Fruit fly (Drosophila melanogaster) whole organism, adult: Measurements from ENCODE around the gene sff.

Experiments used
- CG11617 ChIP-seq: fragments of 200-800 bp; sonication (Bioruptor generic); optimal IDR thresholded peaks from 2 replicates; lab custom pipeline; 2017; ENCODE audit warnings: mild to moderate bottlenecking, missing biosample characterization, missing genetic modification reagents, missing genetic modification characterization
- CG12768 ChIP-seq: fragments of 200-800 bp; sonication (Bioruptor generic); optimal IDR thresholded peaks from 2 replicates; lab custom pipeline; 2017; ENCODE audit warnings: missing biosample characterization, missing genetic modification characterization, mild to moderate bottlenecking, moderate library complexity, missing genetic modification reagents
- CG14711 ChIP-seq: fragments of 200-800 bp; sonication (Bioruptor generic); optimal IDR thresholded peaks from 2 replicates; lab custom pipeline; 2018; ENCODE audit warnings: missing biosample characterization, mild to moderate bottlenecking, missing genetic modification characterization, moderate library complexity
- CG1620 ChIP-seq: fragments of 200-800 bp; sonication (Bioruptor generic); optimal IDR thresholded peaks from 2 replicates; lab custom pipeline; 2016; ENCODE audit warnings: missing biosample characterization, missing genetic modification characterization
- CG33017 ChIP-seq: fragments of 200-800 bp; sonication (Bioruptor generic); optimal IDR thresholded peaks from 2 replicates; lab custom pipeline; 2018; ENCODE audit warnings: missing biosample characterization, mild to moderate bottlenecking, missing genetic modification characterization, moderate library complexity
- CG5204 ChIP-seq: fragments of 200-800 bp; sonication (Bioruptor generic); optimal IDR thresholded peaks from 2 replicates; lab custom pipeline; 2016; ENCODE audit warnings: missing biosample characterization, missing genetic modification characterization
- CG7045 ChIP-seq: fragments of 200-800 bp; sonication (Bioruptor generic); optimal IDR thresholded peaks from 2 replicates; lab custom pipeline; 2017; ENCODE audit warnings: missing biosample characterization, mild to moderate bottlenecking, missing genetic modification characterization
- CG7101 ChIP-seq: fragments of 200-800 bp; sonication (Bioruptor generic); optimal IDR thresholded peaks from 2 replicates; lab custom pipeline; 2018; ENCODE audit warnings: missing biosample characterization, mild to moderate bottlenecking, missing genetic modification characterization, moderate library complexity
- Clk ChIP-seq: fragments of 200-800 bp; sonication (Bioruptor generic); optimal IDR thresholded peaks from 2 replicates; lab custom pipeline; 2017; ENCODE audit warnings: missing biosample characterization, missing genetic modification characterization
- Crg-1 ChIP-seq: fragments of 200-800 bp; sonication (Bioruptor generic); optimal IDR thresholded peaks from 2 replicates; lab custom pipeline; 2016; ENCODE audit warnings: missing biosample characterization, missing genetic modification characterization
- Hr96 ChIP-seq: fragments of 200-800 bp; sonication (Bioruptor generic); optimal IDR thresholded peaks from 2 replicates; lab custom pipeline; 2016; ENCODE audit warnings: missing biosample characterization, missing genetic modification characterization
- Mnt ChIP-seq: fragments of 200-800 bp; sonication (Bioruptor generic); optimal IDR thresholded peaks from 2 replicates; lab custom pipeline; 2016; ENCODE audit warnings: missing biosample characterization, mild to moderate bottlenecking, missing genetic modification characterization
- bab1 ChIP-seq: fragments of 200-800 bp; sonication (Bioruptor generic); optimal IDR thresholded peaks from 3 replicates; lab custom pipeline; 2019; ENCODE audit warnings: missing biosample characterization, mild to moderate bottlenecking, missing genetic modification characterization, moderate library complexity
- cic ChIP-seq: fragments of 200-800 bp; sonication (Bioruptor generic); optimal IDR thresholded peaks from 2 replicates; lab custom pipeline; 2017; ENCODE audit warnings: missing biosample characterization, mild to moderate bottlenecking, missing genetic modification characterization, moderate library complexity
- cnc ChIP-seq, 2 experiments: fragments of >200 bp; optimal IDR thresholded peaks; 2 replicates each; lab custom pipeline; 2017
- kay ChIP-seq: fragments of 200-800 bp; sonication (Bioruptor generic); peaks from one replicate; lab custom pipeline; 2016; ENCODE audit warnings: missing biosample characterization, missing genetic modification characterization, borderline replicate concordance
- ovo ChIP-seq: fragments of 200-800 bp; sonication (Bioruptor generic); optimal IDR thresholded peaks from 2 replicates; lab custom pipeline; 2016; ENCODE audit warnings: missing biosample characterization, missing genetic modification characterization
- pad ChIP-seq: fragments of 200-800 bp; sonication (Bioruptor generic); optimal IDR thresholded peaks from 3 replicates; lab custom pipeline; 2017; ENCODE audit warnings: missing biosample characterization, missing genetic modification characterization, mild to moderate bottlenecking, moderate library complexity, missing genetic modification reagents
- tj ChIP-seq: fragments of 200-800 bp; sonication (Bioruptor generic); optimal IDR thresholded peaks from 3 replicates; lab custom pipeline; 2017; ENCODE audit warnings: missing biosample characterization, mild to moderate bottlenecking, missing genetic modification characterization, moderate library complexity
- toe ChIP-seq: fragments of 200-800 bp; sonication (Bioruptor generic); optimal IDR thresholded peaks from 2 replicates; lab custom pipeline; 2016; ENCODE audit warnings: missing biosample characterization, missing genetic modification characterization

sff gene

DNA sequence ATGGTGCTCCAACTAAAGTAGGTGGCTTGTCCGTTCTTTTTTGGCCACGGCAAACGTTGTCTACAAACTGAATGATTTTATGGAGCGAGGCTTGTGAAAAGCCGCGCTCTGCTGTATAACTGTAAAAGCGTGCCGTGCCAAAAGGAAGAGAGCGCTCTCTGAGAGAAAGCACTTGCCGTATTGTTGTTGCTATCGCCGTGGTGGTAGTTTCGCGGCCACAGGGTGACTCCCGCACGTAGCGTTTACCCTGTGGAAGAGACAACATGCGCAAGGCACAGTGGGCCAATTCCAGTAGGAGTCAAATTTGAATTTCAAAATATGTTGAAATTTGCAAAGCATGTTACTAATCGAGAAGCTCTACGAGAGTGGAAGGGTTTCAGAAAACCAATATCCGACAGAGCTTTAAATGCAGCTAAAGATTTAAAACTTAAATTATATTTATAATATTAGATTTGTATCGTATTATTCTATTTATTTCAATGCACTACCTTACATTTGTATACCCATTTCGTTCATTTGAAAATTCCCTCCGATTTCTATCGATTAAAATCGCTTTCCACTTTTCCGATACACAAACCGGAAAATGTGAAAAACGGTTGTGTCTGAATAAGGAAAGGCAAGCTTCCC, at the start of gene sff:
TSS of gene sff (minus strand) at position 51 of the 627 bp plus-strand sequence.
- TF ChIP-seq CG14711 (tag; lab: Kevin White, UChicago) (peak; percentile 61), tj (GFP tag; lab: Kevin White, UChicago) (no peak), pad (GFP tag; lab: Kevin White, UChicago) (peak; percentile 39), bab1 (peak; percentile 75), cic (GFP tag; lab: Kevin White, UChicago) (no peak), cnc (optimal IDR thresholded peaks at IDR 0.05; lab: Kevin White, UChicago) (no peak), CG11617 (GFP tag; lab: Kevin White, UChicago) (peak; percentile 60), CG7045 (GFP tag; lab: Kevin White, UChicago) (peak; percentile 76), CG5204 (GFP tag; lab: Kevin White, UChicago) (peak; percentile 47), Crg-1 (peak; percentile 39), CG1620 (GFP tag; lab: Kevin White, UChicago) (no peak), Mnt (GFP tag; lab: Kevin White, UChicago) (no peak), Hr96 (GFP tag; lab: Kevin White, UChicago) (peak; percentile 42), toe (peak; percentile 61), CG33017 (peak; percentile 64), ovo (GFP tag; lab: Kevin White, UChicago) (peak; percentile 24), CG12768 (GFP tag; lab: Kevin White, UChicago) (peak; percentile 66), kay (peak; percentile 54), CG7101 (peak; percentile 69), Clk (GFP tag; lab: Kevin White, UChicago) (peak; percentile 64)

DNA sequence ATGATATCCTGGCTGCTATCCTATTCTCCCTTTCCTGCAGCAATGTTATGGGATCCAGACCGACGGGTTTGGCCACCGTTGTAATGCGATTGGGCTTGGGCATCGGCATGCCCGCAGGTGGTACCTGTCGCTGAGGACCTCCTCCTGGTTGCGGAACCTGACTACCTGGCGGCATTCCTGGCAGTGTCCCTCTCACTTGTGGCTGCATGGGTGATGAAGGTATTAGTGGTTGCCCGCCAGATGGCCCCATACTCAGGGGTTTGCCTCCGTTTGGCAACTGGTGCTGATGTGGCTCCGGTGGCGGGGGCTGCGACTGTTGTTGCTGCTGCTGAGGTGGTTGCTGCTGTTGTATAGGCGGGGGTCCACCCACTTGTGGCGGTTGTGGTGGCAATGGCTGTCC, 49.5 kb upstream of the sff start:
- no peak for TF ChIP-seq Hr96 (GFP tag; lab: Kevin White, UChicago)
- no peak for TF ChIP-seq Clk (GFP tag; lab: Kevin White, UChicago)
- TF ChIP-seq CG12768 (GFP tag; lab: Kevin White, UChicago) = no peak
- TF ChIP-seq CG11617 (GFP tag; lab: Kevin White, UChicago) = no peak
- TF ChIP-seq kay = no peak
- TF ChIP-seq CG1620 (GFP tag; lab: Kevin White, UChicago) = no peak
- TF ChIP-seq CG5204 (GFP tag; lab: Kevin White, UChicago) = no peak
- TF ChIP-seq CG33017 = no peak
- no peak for TF ChIP-seq CG14711 (tag; lab: Kevin White, UChicago)
- no peak for TF ChIP-seq tj (GFP tag; lab: Kevin White, UChicago)
- no peak for TF ChIP-seq CG7101
- TF ChIP-seq toe = no peak

DNA sequence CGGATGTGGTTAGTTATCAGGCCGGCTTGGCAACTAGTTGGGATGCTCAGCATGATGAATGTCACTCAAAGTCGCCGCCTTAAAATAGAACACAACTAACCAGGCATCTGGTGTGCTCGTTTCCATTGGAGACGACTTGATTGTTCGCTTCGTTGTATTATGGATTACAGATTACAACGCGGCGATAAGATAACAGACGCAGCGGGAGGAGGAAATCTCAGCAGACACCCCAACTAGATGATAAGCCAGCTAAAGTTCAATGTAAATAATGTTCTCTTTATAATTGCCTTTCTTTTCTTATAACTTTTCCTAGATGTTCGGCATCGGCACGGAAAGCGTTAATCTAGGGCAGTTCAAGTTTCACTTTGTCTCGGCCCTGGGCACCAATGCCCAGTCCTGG, 44.0 kb upstream of the sff start:
- TF ChIP-seq cic (GFP tag; lab: Kevin White, UChicago) (peak; percentile 50), CG1620 (GFP tag; lab: Kevin White, UChicago) (no peak), ovo (GFP tag; lab: Kevin White, UChicago) (no peak), bab1 (peak; percentile 5), tj (GFP tag; lab: Kevin White, UChicago) (no peak), Hr96 (GFP tag; lab: Kevin White, UChicago) (no peak)

DNA sequence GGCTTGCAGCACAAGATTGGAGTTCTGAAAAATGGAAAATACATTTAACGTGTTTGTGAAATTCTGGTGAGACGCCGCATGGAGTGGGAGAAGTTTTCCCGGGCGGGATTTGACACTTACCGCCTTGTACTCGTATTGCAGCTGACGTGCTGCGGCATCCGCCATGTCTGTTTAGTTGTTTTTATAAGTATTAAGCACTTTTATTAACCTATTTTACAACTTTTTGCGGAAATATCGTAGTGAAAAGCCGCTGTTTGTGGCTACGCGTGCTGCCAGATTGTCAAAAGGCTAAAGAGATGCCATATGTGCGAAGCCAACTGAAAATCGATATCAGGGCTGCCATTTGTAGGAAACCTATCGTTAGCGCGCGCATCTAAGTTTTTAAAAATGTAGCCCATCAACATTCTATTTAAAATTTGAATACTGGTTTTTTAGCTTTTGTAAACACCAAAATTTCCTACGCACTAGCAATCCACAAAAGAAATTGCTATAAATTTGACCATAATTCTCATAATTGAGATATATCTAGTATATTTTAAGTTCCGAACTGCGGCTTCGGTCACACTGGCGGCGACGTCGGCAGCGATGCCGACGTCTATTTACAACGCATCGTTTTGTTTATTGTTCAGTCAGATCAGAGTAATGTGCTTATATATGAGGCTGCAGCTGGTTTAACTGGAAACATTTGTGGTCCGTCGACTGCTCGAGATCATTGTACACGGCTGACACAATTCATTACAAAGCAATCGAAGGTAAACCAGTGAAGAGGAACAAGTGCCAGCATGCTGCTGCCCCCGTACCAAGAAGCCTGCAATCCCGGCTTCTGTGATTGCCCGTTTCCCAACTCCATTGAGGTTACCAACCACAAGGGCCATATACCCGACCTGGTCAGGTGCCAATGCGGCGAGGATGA, 43.2 kb upstream of the sff start, which contains the start of the genes Brr2 and CG10516:
TSS of gene Brr2 (minus strand) at position 285 of the 913 bp plus-strand sequence.
TSS of gene CG10516 (plus strand) at position 617 of the 913 bp plus-strand sequence.
- peak; percentile 40 for TF ChIP-seq CG11617 (GFP tag; lab: Kevin White, UChicago)
- TF ChIP-seq CG14711 (tag; lab: Kevin White, UChicago) = peak; percentile 17
- TF ChIP-seq bab1 = peak; percentile 76
- TF ChIP-seq toe = peak; percentile 65
- TF ChIP-seq CG33017 = no peak
- TF ChIP-seq Hr96 (GFP tag; lab: Kevin White, UChicago) = peak; percentile 47
- no peak for TF ChIP-seq Crg-1
- peak; percentile 44 for TF ChIP-seq CG1620 (GFP tag; lab: Kevin White, UChicago)
- TF ChIP-seq Mnt (GFP tag; lab: Kevin White, UChicago) = peak; percentile 43

DNA sequence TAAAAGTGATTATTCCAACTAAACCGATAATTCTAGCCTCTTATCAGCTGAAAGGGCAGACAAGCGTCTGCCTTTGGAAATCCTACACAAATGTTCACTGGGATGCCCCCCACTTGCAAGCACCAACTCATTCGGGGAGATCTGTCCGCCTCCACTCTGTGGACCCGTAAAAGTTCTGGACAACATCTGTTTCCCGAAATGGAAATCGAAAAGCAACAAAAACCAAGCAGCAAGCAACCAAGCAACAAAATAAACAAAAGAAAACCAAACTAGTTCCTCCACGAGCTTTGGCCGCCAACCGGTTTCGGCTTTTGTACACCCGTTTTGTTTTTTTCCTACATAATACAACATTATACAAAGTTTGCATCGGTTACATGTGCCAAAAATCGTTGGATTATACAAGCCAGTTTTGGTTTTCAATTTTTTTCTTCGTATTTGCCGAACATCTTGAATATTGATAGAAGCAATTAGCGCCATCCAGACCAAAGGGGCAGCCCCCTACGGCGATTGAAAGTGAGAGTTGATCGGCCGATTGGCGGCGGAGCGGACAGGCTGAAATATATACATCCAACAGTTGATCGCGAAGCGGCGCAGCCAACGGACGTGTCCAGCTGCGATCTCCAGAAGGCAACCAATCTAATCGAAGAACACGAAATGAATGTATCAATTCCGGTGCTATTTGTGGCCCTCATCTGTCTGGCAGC, 34.1 kb upstream of the sff start, which contains the start of gene CG17032:
TSS of gene CG17032 (plus strand) at position 232 of the 704 bp plus-strand sequence.
- TF ChIP-seq CG14711 (tag; lab: Kevin White, UChicago) = no peak
- no peak for TF ChIP-seq Crg-1
- TF ChIP-seq toe = no peak
- TF ChIP-seq CG7045 (GFP tag; lab: Kevin White, UChicago) = no peak
- no peak for TF ChIP-seq CG11617 (GFP tag; lab: Kevin White, UChicago)
- TF ChIP-seq CG1620 (GFP tag; lab: Kevin White, UChicago) = no peak
- TF ChIP-seq bab1 = no peak
- TF ChIP-seq pad (GFP tag; lab: Kevin White, UChicago) = no peak
- no peak for TF ChIP-seq CG12768 (GFP tag; lab: Kevin White, UChicago)
- TF ChIP-seq tj (GFP tag; lab: Kevin White, UChicago) = no peak
- no peak for TF ChIP-seq cic (GFP tag; lab: Kevin White, UChicago)
- no peak for TF ChIP-seq ovo (GFP tag; lab: Kevin White, UChicago)
- TF ChIP-seq Mnt (GFP tag; lab: Kevin White, UChicago) = no peak
- TF ChIP-seq CG5204 (GFP tag; lab: Kevin White, UChicago) = no peak
- no peak for TF ChIP-seq cnc (optimal IDR thresholded peaks at IDR 0.05; lab: Kevin White, UChicago)
- TF ChIP-seq Clk (GFP tag; lab: Kevin White, UChicago) = no peak
- no peak for TF ChIP-seq CG7101
- TF ChIP-seq Hr96 (GFP tag; lab: Kevin White, UChicago) = no peak
